Worm (Caenorhabditis elegans) whole organism, young adult: ENCODE measurements around the gene dpf-7.

ENCODE experiments used
- aptf-2 ChIP-seq: fragments of 200-800 bp; sonication (Bioruptor generic); conservative IDR thresholded peaks from 2 replicates; pipeline ENCODE4 v1.3.6; 2022; ENCODE audit warnings: missing genetic modification reagents, missing genetic modification characterization, missing compliant biosample characterization
- ceh-100 ChIP-seq: fragments of 200-800 bp; sonication (Bioruptor generic); IDR thresholded peaks from 2 replicates; pipeline ENCODE4 v1.3.6; 2022; ENCODE audit warnings: missing genetic modification reagents, missing genetic modification characterization, missing compliant biosample characterization
- madf-6 ChIP-seq: fragments of 200-800 bp; sonication (Bioruptor generic); IDR thresholded peaks from 2 replicates; pipeline ENCODE4 v1.3.6; 2022; ENCODE audit warnings: missing genetic modification reagents, missing genetic modification characterization, missing compliant biosample characterization
- nfyb-1 ChIP-seq: fragments of 200-800 bp; sonication (Bioruptor generic); IDR thresholded peaks from 2 replicates; pipeline ENCODE4 v1.3.6; 2022; ENCODE audit warnings: missing genetic modification reagents, missing genetic modification characterization, missing compliant biosample characterization
- pha-4 ChIP-seq: fragments of 150-350 bp; sonication (generic microtip); optimal IDR thresholded peaks from 2 replicates; lab custom pipeline; 2014; ENCODE audit warnings: missing biosample characterization, missing genetic modification reagents, missing genetic modification characterization
- rec-8 ChIP-seq, 2 experiments: sonication (generic microtip); optimal IDR thresholded peaks; 2 replicates each; lab custom pipeline; 2016; ENCODE audit warnings: mild to moderate bottlenecking in 2 of 2, missing genetic modification characterization in 2 of 2, missing genetic modification reagents in 2 of 2, missing genotype in 2 of 2, missing biosample characterization in 1 of 2, missing compliant biosample characterization in 1 of 2, moderate library complexity in 1 of 2
- sdz-38 ChIP-seq: sonication (generic microtip); optimal IDR thresholded peaks from 2 replicates; lab custom pipeline; 2016; ENCODE audit warnings: missing genotype, missing genetic modification characterization, missing compliant biosample characterization
- ztf-18 ChIP-seq: sonication (generic microtip); optimal IDR thresholded peaks from 2 replicates; lab custom pipeline; 2016; ENCODE audit warnings: missing genotype, mild to moderate bottlenecking, missing genetic modification characterization, missing compliant biosample characterization
- ztf-6 ChIP-seq: fragments of 200-800 bp; sonication (Bioruptor generic); IDR thresholded peaks from 2 replicates; pipeline ENCODE4 v1.3.6; 2022; ENCODE audit warnings: missing genetic modification reagents, missing genetic modification characterization, missing compliant biosample characterization

DNA sequence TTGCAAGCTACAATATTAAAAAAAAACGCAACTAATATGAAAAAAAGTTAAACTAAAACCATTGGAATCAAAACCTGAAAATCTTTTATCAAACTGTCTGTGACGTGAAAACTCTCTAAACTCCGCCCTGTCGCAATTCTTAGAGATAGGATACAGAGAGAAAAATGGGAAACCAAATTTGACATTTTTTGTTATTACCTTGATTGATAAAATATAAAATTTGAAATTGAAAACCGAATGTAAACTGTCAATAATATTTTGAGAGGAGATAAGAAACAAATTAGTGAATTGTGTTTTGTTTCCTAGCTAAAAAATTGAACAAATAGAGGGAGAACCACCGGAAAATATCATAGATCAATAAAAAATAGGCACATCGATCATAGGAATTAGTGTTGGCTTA, 19.4 kb upstream of the dpf-7 start:
- TF ChIP-seq ztf-6 (GFP tag; lab: Robert Waterston, UW) (no peak), nfyb-1 (no peak), sdz-38 (tag; lab: Kevin White, UChicago) (no peak), rec-8 (tag; optimal IDR thresholded peaks at IDR 0.05; lab: Kevin White, UChicago) (no peak), ceh-100 (GFP tag; lab: Robert Waterston, UW) (no peak), madf-6 (no peak), ztf-18 (no peak), aptf-2 (no peak), pha-4 (tag; lab: Kevin White, UChicago) (no peak)
